Fruit fly (Drosophila melanogaster) whole organism, adult: ENCODE data around the gene CG7079.

Experiments
- CG11617 ChIP-seq: fragments of 200-800 bp; sonication (Bioruptor generic); optimal IDR thresholded peaks from 2 replicates; lab custom pipeline; 2017; ENCODE audit warnings: mild to moderate bottlenecking, missing biosample characterization, missing genetic modification reagents, missing genetic modification characterization
- CG12768 ChIP-seq: fragments of 200-800 bp; sonication (Bioruptor generic); optimal IDR thresholded peaks from 2 replicates; lab custom pipeline; 2017; ENCODE audit warnings: missing biosample characterization, missing genetic modification characterization, mild to moderate bottlenecking, moderate library complexity, missing genetic modification reagents
- CG1620 ChIP-seq: fragments of 200-800 bp; sonication (Bioruptor generic); optimal IDR thresholded peaks from 2 replicates; lab custom pipeline; 2016; ENCODE audit warnings: missing biosample characterization, missing genetic modification characterization
- CG33017 ChIP-seq: fragments of 200-800 bp; sonication (Bioruptor generic); optimal IDR thresholded peaks from 2 replicates; lab custom pipeline; 2018; ENCODE audit warnings: missing biosample characterization, mild to moderate bottlenecking, missing genetic modification characterization, moderate library complexity
- CG7045 ChIP-seq: fragments of 200-800 bp; sonication (Bioruptor generic); optimal IDR thresholded peaks from 2 replicates; lab custom pipeline; 2017; ENCODE audit warnings: missing biosample characterization, mild to moderate bottlenecking, missing genetic modification characterization
- CG7101 ChIP-seq: fragments of 200-800 bp; sonication (Bioruptor generic); optimal IDR thresholded peaks from 2 replicates; lab custom pipeline; 2018; ENCODE audit warnings: missing biosample characterization, mild to moderate bottlenecking, missing genetic modification characterization, moderate library complexity
- Clk ChIP-seq: fragments of 200-800 bp; sonication (Bioruptor generic); optimal IDR thresholded peaks from 2 replicates; lab custom pipeline; 2017; ENCODE audit warnings: missing biosample characterization, missing genetic modification characterization
- Crg-1 ChIP-seq: fragments of 200-800 bp; sonication (Bioruptor generic); optimal IDR thresholded peaks from 2 replicates; lab custom pipeline; 2016; ENCODE audit warnings: missing biosample characterization, missing genetic modification characterization
- Mnt ChIP-seq: fragments of 200-800 bp; sonication (Bioruptor generic); optimal IDR thresholded peaks from 2 replicates; lab custom pipeline; 2016; ENCODE audit warnings: missing biosample characterization, mild to moderate bottlenecking, missing genetic modification characterization
- bab1 ChIP-seq: fragments of 200-800 bp; sonication (Bioruptor generic); optimal IDR thresholded peaks from 3 replicates; lab custom pipeline; 2019; ENCODE audit warnings: missing biosample characterization, mild to moderate bottlenecking, missing genetic modification characterization, moderate library complexity
- cic ChIP-seq: fragments of 200-800 bp; sonication (Bioruptor generic); optimal IDR thresholded peaks from 2 replicates; lab custom pipeline; 2017; ENCODE audit warnings: missing biosample characterization, mild to moderate bottlenecking, missing genetic modification characterization, moderate library complexity
- ovo ChIP-seq: fragments of 200-800 bp; sonication (Bioruptor generic); optimal IDR thresholded peaks from 2 replicates; lab custom pipeline; 2016; ENCODE audit warnings: missing biosample characterization, missing genetic modification characterization
- pad ChIP-seq: fragments of 200-800 bp; sonication (Bioruptor generic); optimal IDR thresholded peaks from 3 replicates; lab custom pipeline; 2017; ENCODE audit warnings: missing biosample characterization, missing genetic modification characterization, mild to moderate bottlenecking, moderate library complexity, missing genetic modification reagents
- tj ChIP-seq: fragments of 200-800 bp; sonication (Bioruptor generic); optimal IDR thresholded peaks from 3 replicates; lab custom pipeline; 2017; ENCODE audit warnings: missing biosample characterization, mild to moderate bottlenecking, missing genetic modification characterization, moderate library complexity

dm6 chr3R:21043549-21044118 is 5.0 kb downstream of the CG7079 start, which contains the start of gene CG12278:
- TF ChIP-seq pad (GFP tag; lab: Kevin White, UChicago) (peak; percentile 72), CG11617 (GFP tag; lab: Kevin White, UChicago) (no peak), CG12768 (GFP tag; lab: Kevin White, UChicago) (no peak), CG7101 (no peak), tj (no peak), Mnt (GFP tag; lab: Kevin White, UChicago) (no peak), cic (no peak), Crg-1 (GFP tag; lab: Kevin White, UChicago) (no peak), CG7045 (GFP tag; lab: Kevin White, UChicago) (no peak), bab1 (GFP tag; lab: Kevin White, UChicago) (no peak), CG1620 (GFP tag; lab: Kevin White, UChicago) (no peak), CG33017 (tag; lab: Kevin White, UChicago) (no peak), Clk (GFP tag; lab: Kevin White, UChicago) (no peak), ovo (GFP tag; lab: Kevin White, UChicago) (no peak)
